Worm (Caenorhabditis elegans): ENCODE measurements around the gene srx-118.

- no peak for TF ChIP-seq nhr-10 (tag; optimal IDR thresholded peaks at IDR 0.05)
- no peak for TF ChIP-seq nhr-11 (tag; optimal IDR thresholded peaks at IDR 0.05)
- TF ChIP-seq nhr-77 (tag; optimal IDR thresholded peaks at IDR 0.05): no peak
- no peak for TF ChIP-seq unc-39 (tag; optimal IDR thresholded peaks at IDR 0.05)
- TF ChIP-seq ceh-20 (GFP tag; IDR thresholded peaks at IDR 0.05): no peak
- no peak for TF ChIP-seq set-16 (GFP tag; IDR thresholded peaks at IDR 0.05)
- no peak for TF ChIP-seq ama-1 (optimal IDR thresholded peaks at IDR 0.05)
- TF ChIP-seq aly-2 (tag; optimal IDR thresholded peaks at IDR 0.05): no peak
- TF ChIP-seq ceh-32 (tag; optimal IDR thresholded peaks at IDR 0.05; ENCODE audit: poor library complexity): no peak
- no peak for TF ChIP-seq R02D3.7 (tag; optimal IDR thresholded peaks at IDR 0.05)
- TF ChIP-seq ceh-82 (tag; optimal IDR thresholded peaks at IDR 0.05): no peak
Measured at ce11 chrII:12511866-12512265, 13.8 kb upstream of the srx-118 start, which contains the start of gene srh-73.

All from whole organism, L4 larva.